Worm (Caenorhabditis elegans) whole organism, L1 larva: ENCODE data around the gene B0393.4.
"Not testable (repeated sequence)": the region's sequence is repeated elsewhere in the genome, so short reads cannot be mapped to it uniquely, and the experiment has no call there.

Source experiments
- lin-39 ChIP-seq: fragments of 150-350 bp; optimal IDR thresholded peaks from 2 replicates; lab custom pipeline; 2014; ENCODE audit warnings: missing biosample characterization, missing genetic modification reagents, missing genetic modification characterization
- lir-3 ChIP-seq: sonication (generic microtip); optimal IDR thresholded peaks from 2 replicates; lab custom pipeline; 2016; ENCODE audit warnings: mild to moderate bottlenecking, missing genetic modification characterization, moderate library complexity, missing compliant biosample characterization; ENCODE audit not compliant: poor library complexity
- unc-62 ChIP-seq: fragments of 150-350 bp; optimal IDR thresholded peaks from 2 replicates; lab custom pipeline; 2014; ENCODE audit warnings: missing biosample characterization, missing genetic modification reagents, missing genetic modification characterization

ce11 chrIII:4781937-4782576 is 18.6 kb upstream of the B0393.4 start, which contains the start of the genes gex-5 and C38D4.10:
- not testable (repeated sequence) for TF ChIP-seq lin-39 (tag; lab: Kevin White, UChicago); unc-62; lir-3 (tag; lab: Kevin White, UChicago)
